Worm (Caenorhabditis elegans): Measurements from ENCODE around the gene pezo-1.

ce11 chrIV:9381136-9381535 is 14.8 kb upstream of the pezo-1 start, which contains the start of gene C10C5.5:
- TF ChIP-seq lsy-2 (tag; optimal IDR thresholded peaks at IDR 0.05) (no peak), gmeb-1 (tag; optimal IDR thresholded peaks at IDR 0.05) (no peak), ztf-4 (tag; optimal IDR thresholded peaks at IDR 0.05) (no peak), nhr-6 (tag; optimal IDR thresholded peaks at IDR 0.05) (no peak)

Measured in whole organism, L2 larva.